Fruit fly (Drosophila melanogaster) S2 (cell line): ENCODE measurements around the gene lft.

ENCODE experiments used
- CG8478 ChIP-seq: fragments of >200 bp; optimal IDR thresholded peaks from 2 replicates; lab custom pipeline; 2018
- CTCF ChIP-seq, 2 experiments: fragments of >200 bp; optimal IDR thresholded peaks; 2 replicates each; lab custom pipeline; 2018

Gene lft

dm6 chr2L:10339841-10340240 lies 24.4 kb upstream of the lft start:
- TF ChIP-seq CTCF (optimal IDR thresholded peaks at IDR 0.05; lab: Kevin White, UChicago), result no peak
- TF ChIP-seq CG8478 (lab: Kevin White, UChicago), result no peak

dm6 chr2L:10341405-10341804 lies 22.9 kb upstream of the lft start, which contains the start of gene CG31715:
Gene CG31715, plus strand, starts transcription at chr2L:10341616.
- TF ChIP-seq CTCF (optimal IDR thresholded peaks at IDR 0.05; lab: Kevin White, UChicago) (no peak), CG8478 (lab: Kevin White, UChicago) (no peak)

DNA sequence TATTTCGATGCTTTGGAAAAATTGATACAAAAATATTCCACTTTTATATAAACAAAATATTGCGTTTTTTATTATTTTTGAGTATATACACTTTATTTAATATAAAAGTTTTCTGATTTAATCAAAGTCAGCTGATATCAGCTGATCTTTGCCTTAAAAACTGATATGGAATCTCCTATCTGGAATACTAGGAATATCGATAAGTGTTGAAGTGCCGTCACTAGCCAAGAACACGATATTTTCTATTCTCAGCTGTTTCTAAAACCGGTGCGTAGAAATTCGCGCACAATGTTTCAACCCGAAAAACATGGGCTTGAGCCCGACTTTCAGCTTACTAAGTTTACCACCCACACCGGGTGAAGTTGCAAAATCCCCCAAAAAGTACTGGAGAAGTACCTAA lies 21.8 kb upstream of the lft start, which contains the start of gene Sps2:
Gene Sps2, plus strand, starts transcription at position 124 of the 400 bp plus-strand sequence.
- TF ChIP-seq CTCF (optimal IDR thresholded peaks at IDR 0.05; lab: Kevin White, UChicago), result no peak
- TF ChIP-seq CG8478 (lab: Kevin White, UChicago), result no peak

- TF ChIP-seq CG8478 (lab: Kevin White, UChicago), result no peak
- no peak for TF ChIP-seq CTCF (optimal IDR thresholded peaks at IDR 0.05; lab: Kevin White, UChicago)
These were observed 20.2 kb upstream of the lft start, which contains the start of gene Frmd5 for dm6 chr2L:10344029-10344606. Gene Frmd5, plus strand, starts transcription at chr2L:10344442.

DNA sequence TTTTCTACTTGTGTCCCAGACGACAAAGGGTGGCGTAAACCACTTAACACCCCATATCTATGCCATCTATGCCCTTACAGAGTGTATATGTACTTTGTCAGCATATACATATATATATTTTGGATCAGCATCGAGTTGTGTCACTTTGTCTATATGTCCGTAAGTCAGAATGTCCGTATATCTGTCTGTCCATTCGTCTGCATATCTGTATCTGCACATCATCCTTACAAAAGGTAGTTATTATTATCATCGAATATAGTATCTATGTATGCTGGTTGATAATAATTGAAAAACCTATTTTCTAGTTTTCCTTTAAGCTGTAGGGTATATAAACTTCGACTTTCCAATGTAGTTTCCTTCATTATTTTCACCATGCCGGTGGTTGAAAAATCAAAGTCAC lies 13.1 kb upstream of the lft start:
- TF ChIP-seq CTCF (optimal IDR thresholded peaks at IDR 0.05; lab: Kevin White, UChicago) (no peak), CG8478 (lab: Kevin White, UChicago) (no peak)

DNA sequence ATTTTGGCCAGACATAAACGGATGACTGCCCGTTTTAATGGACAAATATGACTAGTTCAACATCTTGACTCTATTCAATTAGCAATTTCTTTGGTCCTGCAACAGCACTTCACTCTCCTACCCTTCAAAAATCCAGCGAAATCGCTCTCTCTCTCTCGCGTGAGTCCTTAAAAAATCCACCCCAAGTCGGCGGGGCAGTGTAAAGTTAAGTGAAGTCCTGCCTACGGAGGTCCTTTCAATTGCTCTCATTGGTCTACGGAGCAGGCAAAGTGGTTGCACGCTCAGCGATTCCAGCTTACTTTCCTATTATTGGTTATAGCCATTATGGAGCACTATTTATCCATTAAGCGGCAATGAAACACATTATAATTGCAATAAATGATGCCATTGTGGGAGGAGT lies 10.4 kb upstream of the lft start, which contains the start of gene CG34367:
Gene CG34367, minus strand, starts transcription at position 35 of the 400 bp plus-strand sequence.
- no peak for TF ChIP-seq CTCF (optimal IDR thresholded peaks at IDR 0.05; lab: Kevin White, UChicago)
- TF ChIP-seq CG8478 (lab: Kevin White, UChicago), result no peak

DNA sequence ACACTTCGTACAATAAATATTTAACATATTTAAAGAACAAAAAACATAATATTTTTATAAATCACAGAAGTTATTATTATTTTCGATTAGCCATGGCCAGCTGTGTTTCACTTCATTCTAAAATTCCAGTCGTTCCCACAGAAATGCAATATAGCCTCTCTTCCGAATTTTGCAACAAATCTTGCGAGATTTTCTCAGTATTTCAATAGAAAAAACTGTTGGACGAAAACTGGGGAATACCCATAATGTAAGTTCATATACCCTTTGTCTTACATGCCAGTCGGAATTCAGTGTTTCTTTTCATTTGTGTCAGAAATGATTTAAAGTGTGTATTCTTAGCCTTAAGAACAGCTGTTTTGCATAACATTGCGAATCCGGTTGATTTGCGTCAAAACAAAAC lies 7.8 kb upstream of the lft start, which contains the start of the genes CtsL4 and ClpP:
Gene CtsL4, minus strand, starts transcription at position 90 of the 400 bp plus-strand sequence.
Gene ClpP, plus strand, starts transcription at position 288 of the 400 bp plus-strand sequence.
- TF ChIP-seq CTCF (optimal IDR thresholded peaks at IDR 0.05; lab: Kevin White, UChicago), result no peak
- no peak for TF ChIP-seq CG8478 (lab: Kevin White, UChicago)

- TF ChIP-seq CG8478 (lab: Kevin White, UChicago) (no peak), CTCF (optimal IDR thresholded peaks at IDR 0.05; lab: Kevin White, UChicago) (no peak)
These were observed 1.7 kb upstream of the lft start, which contains the start of the genes Cand1 and pim for dm6 chr2L:10362408-10363067. Gene Cand1, minus strand, starts transcription at chr2L:10362707. Gene pim, plus strand, starts transcription at chr2L:10362989.

dm6 chr2L:10366525-10366924 lies 2.3 kb downstream of the lft start, which contains the start of gene CG5056:
Gene CG5056, plus strand, starts transcription at chr2L:10366692.
- TF ChIP-seq CTCF (optimal IDR thresholded peaks at IDR 0.05; lab: Kevin White, UChicago), result no peak
- TF ChIP-seq CG8478 (lab: Kevin White, UChicago), result no peak

dm6 chr2L:10372297-10372696 lies 8.0 kb downstream of the lft start:
- TF ChIP-seq CG8478 (lab: Kevin White, UChicago) (no peak), CTCF (optimal IDR thresholded peaks at IDR 0.05; lab: Kevin White, UChicago) (no peak)

DNA sequence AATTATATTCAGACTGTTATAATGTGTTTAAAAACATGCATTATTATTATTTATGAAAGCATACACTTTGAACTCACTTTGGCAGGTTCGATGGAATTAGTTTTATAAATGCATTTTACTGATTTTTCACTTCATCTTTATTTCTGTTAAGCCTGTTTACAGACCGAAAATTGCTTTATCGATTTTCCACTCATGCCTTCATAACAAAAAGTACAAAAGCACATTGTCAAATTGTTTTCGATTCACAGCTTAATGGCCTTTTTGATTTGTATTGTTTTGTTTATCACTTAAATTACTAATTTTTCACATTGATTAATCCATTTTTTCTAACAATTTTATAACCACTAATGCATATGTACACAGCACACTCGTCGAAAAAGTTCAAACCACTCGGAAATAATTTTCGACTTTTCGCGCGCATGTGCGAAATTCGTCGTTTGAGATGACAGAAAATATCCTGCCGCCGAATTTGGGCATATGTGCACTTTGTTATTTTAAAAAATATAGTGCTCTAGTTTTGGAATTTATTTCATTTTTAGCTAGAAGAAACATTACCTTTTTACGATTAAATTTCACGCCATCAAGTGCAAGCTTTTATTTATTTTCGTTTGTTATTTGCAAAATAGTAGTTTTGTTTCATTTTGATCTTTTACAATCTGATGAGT lies 9.5 kb downstream of the lft start, which contains the start of gene rho-5:
Gene rho-5, minus strand, starts transcription at position 296 of the 665 bp plus-strand sequence.
- no peak for TF ChIP-seq CTCF (optimal IDR thresholded peaks at IDR 0.05; lab: Kevin White, UChicago)
- TF ChIP-seq CG8478 (lab: Kevin White, UChicago), result no peak

- no peak for TF ChIP-seq CTCF (optimal IDR thresholded peaks at IDR 0.05; lab: Kevin White, UChicago)
- no peak for TF ChIP-seq CG8478 (lab: Kevin White, UChicago)
These were observed 11.4 kb downstream of the lft start, which contains the start of the genes CG33303 and dpr19 for dm6 chr2L:10375464-10376236. Gene CG33303, minus strand, starts transcription at chr2L:10375757. Gene dpr19, plus strand, starts transcription at chr2L:10376168.

DNA sequence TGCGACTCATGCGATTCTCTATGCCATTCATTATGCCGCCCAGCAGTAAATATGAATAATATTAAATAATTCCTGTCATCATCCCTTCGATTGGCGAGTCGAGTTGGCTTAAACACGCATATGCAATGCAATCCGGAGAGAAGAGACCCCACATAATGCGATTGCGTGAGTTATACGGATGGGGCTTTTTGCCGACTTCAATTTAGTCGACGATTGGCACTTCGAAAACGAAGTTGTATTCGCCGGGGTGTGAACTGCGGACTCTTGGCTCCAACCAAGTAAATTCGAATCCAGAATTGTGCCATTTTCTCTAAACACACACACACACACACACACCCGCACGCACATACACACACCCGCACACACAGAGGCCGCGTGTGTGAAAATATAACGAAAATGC lies 12.0 kb downstream of the lft start:
- no peak for TF ChIP-seq CG8478 (lab: Kevin White, UChicago)
- no peak for TF ChIP-seq CTCF (optimal IDR thresholded peaks at IDR 0.05; lab: Kevin White, UChicago)

dm6 chr2L:10378631-10379030 lies 14.4 kb downstream of the lft start:
- TF ChIP-seq CTCF (optimal IDR thresholded peaks at IDR 0.05; lab: Kevin White, UChicago), result no peak
- TF ChIP-seq CG8478 (lab: Kevin White, UChicago), result no peak
